Worm (Caenorhabditis elegans): ENCODE data around the gene K08F9.3.

ce11 chrV:15186259-15186927 is 46.0 kb downstream of the K08F9.3 start, which contains the start of gene Y75B12B.3:
- TF ChIP-seq ztf-29 (GFP tag; IDR thresholded peaks at IDR 0.05) (no peak), flt-1 (GFP tag; IDR thresholded peaks at IDR 0.05) (no peak), med-1 (GFP tag; optimal IDR thresholded peaks at IDR 0.05; ENCODE audit: insufficient read depth) (no peak), klf-2 (GFP tag; conservative IDR thresholded peaks at IDR 0.05) (no peak)
